Fruit fly (Drosophila melanogaster): Measurements from ENCODE around the gene MED11.
A peak's percentile ranks its signal among the peaks of the same experiment; 100 is the strongest.

The MED11 gene

DNA sequence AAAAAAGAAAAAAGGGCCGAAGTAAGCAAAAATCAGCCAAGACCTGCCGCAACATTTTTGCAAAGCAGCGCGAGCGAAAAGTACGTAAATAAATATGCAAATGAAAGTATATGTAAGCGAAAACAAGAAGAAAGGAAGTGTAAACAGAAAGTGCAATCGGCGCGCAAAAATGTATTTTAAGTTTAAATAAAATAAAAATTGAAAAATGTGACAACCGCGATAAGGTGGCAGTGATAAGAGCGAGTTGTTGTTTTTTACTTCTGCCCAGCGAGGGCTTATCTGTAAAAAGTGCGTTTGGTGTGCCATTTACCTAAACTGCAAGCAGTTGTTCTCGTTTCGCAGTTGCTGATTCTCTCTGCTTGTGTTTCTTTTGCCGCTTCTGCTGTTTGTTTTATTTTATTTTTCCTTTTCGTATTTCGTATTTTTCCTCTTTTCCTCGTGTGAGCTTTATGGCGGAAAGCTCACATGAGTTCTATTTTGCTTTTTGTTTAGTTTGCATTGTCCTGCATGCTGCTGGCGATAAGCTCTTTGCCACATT is 45.0 kb downstream of the MED11 start (continued):
- TF ChIP-seq CG6276 (GFP tag; optimal IDR thresholded peaks at IDR 0.05) = peak; percentile 92
- no peak for TF ChIP-seq fd85E (GFP tag; optimal IDR thresholded peaks at IDR 0.05)
- TF ChIP-seq Eip75B (GFP tag; optimal IDR thresholded peaks at IDR 0.05) = peak; percentile 55
- TF ChIP-seq svp (GFP tag) = peak; percentile 52
- TF ChIP-seq CG11294 (GFP tag; IDR thresholded peaks at IDR 0.05) = no peak; the same call in 1 of the 2 replicates
- peak; percentile 38 for TF ChIP-seq CG6854 (GFP tag; optimal IDR thresholded peaks at IDR 0.05)
- peak; percentile 56 for TF ChIP-seq achi (GFP tag; optimal IDR thresholded peaks at IDR 0.05)
- peak; percentile 16 for TF ChIP-seq pdm3 (GFP tag; optimal IDR thresholded peaks at IDR 0.05)

DNA sequence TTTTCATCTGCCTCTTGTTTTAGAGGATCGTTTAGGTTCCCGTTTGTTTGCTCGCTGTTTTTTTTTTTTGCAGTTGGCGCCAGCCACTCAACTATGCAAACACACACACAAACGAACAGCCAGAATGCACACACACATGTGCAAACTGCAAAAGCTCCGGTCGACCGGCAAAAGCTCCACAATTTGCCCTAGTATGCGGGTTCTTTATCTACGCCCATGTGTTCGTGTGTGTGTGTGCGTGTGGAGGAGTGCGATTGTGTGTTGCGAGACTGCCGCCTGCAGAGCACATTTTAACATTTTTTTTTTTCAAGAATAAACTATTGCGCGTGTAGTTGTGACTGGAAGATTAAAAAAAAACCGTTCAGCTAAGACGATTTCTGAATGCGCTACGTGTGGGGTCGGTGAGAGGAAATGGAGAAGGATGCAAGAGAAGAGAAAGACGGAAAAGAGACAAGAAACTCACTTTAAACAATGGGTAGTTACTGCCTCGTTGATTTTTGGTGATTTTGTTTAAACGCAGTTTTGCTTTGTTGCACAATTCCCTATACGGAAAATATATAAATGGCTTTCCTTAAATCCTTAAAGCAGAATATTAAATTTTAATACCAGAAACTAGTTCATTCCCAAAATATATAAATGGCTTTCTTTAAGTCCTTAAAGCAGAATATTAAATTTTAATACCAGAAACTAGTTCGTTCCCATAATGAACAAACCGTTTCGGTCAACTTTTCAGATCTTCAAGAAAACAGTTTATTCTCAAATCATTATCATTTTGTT is 45.8 kb downstream of the MED11 start:
- TF ChIP-seq CG15336 (GFP tag; IDR thresholded peaks at IDR 0.05) = no peak
- peak; percentile 27 for TF ChIP-seq svp (GFP tag)
- TF ChIP-seq CG34406 (GFP tag; optimal IDR thresholded peaks at IDR 0.05) = peak; percentile 9
- peak; percentile 58 for TF ChIP-seq spab (GFP tag; optimal IDR thresholded peaks at IDR 0.05)
- TF ChIP-seq CG11902 (GFP tag; optimal IDR thresholded peaks at IDR 0.05) = no peak
- peak; percentile 45 for TF ChIP-seq Sox14 (GFP tag; optimal IDR thresholded peaks at IDR 0.05)
- TF ChIP-seq CG32006 (GFP tag; optimal IDR thresholded peaks at IDR 0.05) = peak; percentile 50
- peak; percentile 47 for TF ChIP-seq CG6276 (GFP tag; optimal IDR thresholded peaks at IDR 0.05)
- TF ChIP-seq dsx (GFP tag; optimal IDR thresholded peaks at IDR 0.05; ENCODE audit: poor library complexity, severe bottlenecking) = peak; percentile 65
- TF ChIP-seq Eip78C (GFP tag) = peak; percentile 76
- peak; percentile 68 for TF ChIP-seq CG3032 (tag; optimal IDR thresholded peaks at IDR 0.05)
- no peak for TF ChIP-seq acj6 (GFP tag; optimal IDR thresholded peaks at IDR 0.05)
- TF ChIP-seq net (GFP tag; optimal IDR thresholded peaks at IDR 0.05) = peak; percentile 32
- TF ChIP-seq CG31627 (GFP tag; optimal IDR thresholded peaks at IDR 0.05) = no peak
- no peak for TF ChIP-seq Ets21C (GFP tag; optimal IDR thresholded peaks at IDR 0.05)
- TF ChIP-seq ss (GFP tag; optimal IDR thresholded peaks at IDR 0.05) = peak; percentile 30 to 89
- no peak for TF ChIP-seq cyc (GFP tag; optimal IDR thresholded peaks at IDR 0.05)
- peak; percentile 68 to 74 for TF ChIP-seq salr (GFP tag; optimal IDR thresholded peaks at IDR 0.05)
- peak; percentile 57 for TF ChIP-seq pdm3 (GFP tag; optimal IDR thresholded peaks at IDR 0.05)
- TF ChIP-seq esn (GFP tag; optimal IDR thresholded peaks at IDR 0.05) = no peak
- TF ChIP-seq Lpt (GFP tag; optimal IDR thresholded peaks at IDR 0.05) = peak; percentile 46
- peak; percentile 80 for TF ChIP-seq CG1621 (tag; optimal IDR thresholded peaks at IDR 0.05)
- peak; percentile 33 for TF ChIP-seq CG10631 (GFP tag; optimal IDR thresholded peaks at IDR 0.05)
- peak; percentile 56 for TF ChIP-seq dac (GFP tag; optimal IDR thresholded peaks at IDR 0.05)
- TF ChIP-seq CG7368 (GFP tag; optimal IDR thresholded peaks at IDR 0.05) = no peak
- TF ChIP-seq Hr4 (GFP tag; optimal IDR thresholded peaks at IDR 0.05) = peak; percentile 16
- no peak for TF ChIP-seq Met (GFP tag; optimal IDR thresholded peaks at IDR 0.05)
- no peak for TF ChIP-seq lz (GFP tag; optimal IDR thresholded peaks at IDR 0.05)
- TF ChIP-seq Gug (GFP tag; IDR thresholded peaks at IDR 0.05) = peak; percentile 53
- TF ChIP-seq CG8319 (GFP tag; optimal IDR thresholded peaks at IDR 0.05) = no peak
- no peak for TF ChIP-seq Blimp-1 (GFP tag; optimal IDR thresholded peaks at IDR 0.05)
- TF ChIP-seq Hr39 (GFP tag; optimal IDR thresholded peaks at IDR 0.05) = no peak
- no peak for TF ChIP-seq fd85E (GFP tag; optimal IDR thresholded peaks at IDR 0.05)
- peak; percentile 84 for TF ChIP-seq CG6163 (GFP tag; IDR thresholded peaks at IDR 0.05)
- peak; percentile 67 for TF ChIP-seq CG10669 (GFP tag; optimal IDR thresholded peaks at IDR 0.05)
- TF ChIP-seq CG3919 (GFP tag; optimal IDR thresholded peaks at IDR 0.05) = peak; percentile 38
- TF ChIP-seq Eip75B (GFP tag; optimal IDR thresholded peaks at IDR 0.05) = peak; percentile 14
- no peak for TF ChIP-seq Hr38 (GFP tag; optimal IDR thresholded peaks at IDR 0.05)
- TF ChIP-seq CG6808 (GFP tag; optimal IDR thresholded peaks at IDR 0.05) = peak; percentile 54
- no peak for TF ChIP-seq CG6854 (GFP tag; optimal IDR thresholded peaks at IDR 0.05)
- no peak for TF ChIP-seq vri (GFP tag; optimal IDR thresholded peaks at IDR 0.05)
- TF ChIP-seq Ets96B (tag; optimal IDR thresholded peaks at IDR 0.05) = peak; percentile 76
- TF ChIP-seq OdsH (GFP tag; optimal IDR thresholded peaks at IDR 0.05) = peak; percentile 42
- TF ChIP-seq Sox102F (GFP tag; optimal IDR thresholded peaks at IDR 0.05) = no peak
- TF ChIP-seq CG8119 (GFP tag; IDR thresholded peaks at IDR 0.05) = no peak; the same call in 1 of the 3 replicates
